Fruit fly (Drosophila melanogaster) whole organism, embryonic: ENCODE data around the gene CG1233.

Experiments
- B-H2 ChIP-seq: fragments of 200-800 bp; sonication (Bioruptor generic); optimal IDR thresholded peaks from 2 replicates; lab custom pipeline; 2018; ENCODE audit warnings: missing biosample characterization, mild to moderate bottlenecking, missing genetic modification characterization
- C15 ChIP-seq: fragments of 200-800 bp; sonication (Bioruptor generic); IDR thresholded peaks from 3 replicates; pipeline ENCODE4 v1.3.6; 2022; ENCODE audit warnings: missing biosample characterization, missing genetic modification characterization
- CG10366 ChIP-seq: fragments of 200-800 bp; sonication (Bioruptor generic); IDR thresholded peaks from 2 replicates; pipeline ENCODE4 v1.3.6; 2022; ENCODE audit warnings: missing biosample characterization, missing genetic modification characterization
- CG11560 ChIP-seq: fragments of 200-800 bp; sonication (Bioruptor generic); IDR thresholded peaks from 3 replicates; pipeline ENCODE4 v1.3.6; 2022; ENCODE audit warnings: missing biosample characterization, missing genetic modification characterization
- CG11696 ChIP-seq: fragments of 200-800 bp; sonication (Bioruptor generic); IDR thresholded peaks from 2 replicates; pipeline ENCODE4 v1.3.6; 2022; ENCODE audit warnings: missing biosample characterization, missing genetic modification characterization
- CG12769 ChIP-seq: fragments of 200-800 bp; sonication (Bioruptor generic); optimal IDR thresholded peaks from 2 replicates; lab custom pipeline; 2019; ENCODE audit warnings: missing biosample characterization, mild to moderate bottlenecking, missing genetic modification characterization, moderate library complexity
- CG14014 ChIP-seq: fragments of 200-800 bp; sonication (Bioruptor generic); IDR thresholded peaks from 2 replicates; pipeline ENCODE4 v1.3.6; 2022; ENCODE audit warnings: missing biosample characterization, missing genetic modification characterization
- CG1529 ChIP-seq: fragments of 200-800 bp; sonication (Bioruptor generic); optimal IDR thresholded peaks from 3 replicates; lab custom pipeline; 2018; ENCODE audit warnings: missing biosample characterization, missing genetic modification characterization
- CG15514 ChIP-seq: fragments of 200-800 bp; sonication (Bioruptor generic); optimal IDR thresholded peaks from 3 replicates; lab custom pipeline; 2017; ENCODE audit warnings: missing biosample characterization, missing genetic modification characterization, mild to moderate bottlenecking, moderate library complexity, missing genetic modification reagents
- CG1647 ChIP-seq: fragments of 200-800 bp; sonication (Bioruptor generic); optimal IDR thresholded peaks from 3 replicates; lab custom pipeline; 2016; ENCODE audit warnings: missing biosample characterization, missing genetic modification characterization
- CG16815 ChIP-seq: fragments of 200-800 bp; sonication (Bioruptor generic); optimal IDR thresholded peaks from 3 replicates; lab custom pipeline; 2017; ENCODE audit warnings: missing biosample characterization, mild to moderate bottlenecking, missing genetic modification characterization
- CG18599 ChIP-seq: fragments of 200-800 bp; sonication (Bioruptor generic); optimal IDR thresholded peaks from 3 replicates; lab custom pipeline; 2017; ENCODE audit warnings: missing biosample characterization, missing genetic modification characterization, mild to moderate bottlenecking, moderate library complexity, missing genetic modification reagents
- CG2889 ChIP-seq: fragments of 200-800 bp; sonication (Bioruptor generic); IDR thresholded peaks from 3 replicates; pipeline ENCODE4 v1.3.6; 2022; ENCODE audit warnings: missing biosample characterization, missing genetic modification characterization
- CG32767 ChIP-seq: fragments of 200-800 bp; sonication (Bioruptor generic); IDR thresholded peaks from 2 replicates; pipeline ENCODE4 v1.3.6; 2022; ENCODE audit warnings: missing biosample characterization, missing genetic modification characterization
- CG3407 ChIP-seq: fragments of 200-800 bp; sonication (Bioruptor generic); optimal IDR thresholded peaks from 2 replicates; lab custom pipeline; 2018; ENCODE audit warnings: missing biosample characterization, mild to moderate bottlenecking, missing genetic modification characterization
- CG34376 ChIP-seq: fragments of 200-800 bp; sonication (Bioruptor generic); optimal IDR thresholded peaks from 2 replicates; lab custom pipeline; 2018; ENCODE audit warnings: missing biosample characterization, mild to moderate bottlenecking, missing genetic modification characterization
- CG7963 ChIP-seq: fragments of 200-800 bp; sonication (Bioruptor generic); IDR thresholded peaks from 3 replicates; pipeline ENCODE4 v1.3.6; 2022; ENCODE audit warnings: missing biosample characterization, missing genetic modification characterization; ENCODE audit not compliant: partially characterized antibody
- CG8281 ChIP-seq: fragments of 200-800 bp; sonication (Bioruptor generic); optimal IDR thresholded peaks from 2 replicates; lab custom pipeline; 2018; ENCODE audit warnings: missing biosample characterization, mild to moderate bottlenecking, missing genetic modification characterization, moderate library complexity
- CG9609 ChIP-seq: fragments of 200-800 bp; sonication (Bioruptor generic); optimal IDR thresholded peaks from 3 replicates; lab custom pipeline; 2016; ENCODE audit warnings: missing biosample characterization, missing genetic modification characterization
- Deaf1 ChIP-seq: fragments of 200-800 bp; optimal IDR thresholded peaks from 3 replicates; lab custom pipeline; 2019; ENCODE audit warnings: missing biosample characterization, mild to moderate bottlenecking, missing genetic modification characterization, moderate library complexity
- Elba2 ChIP-seq: fragments of 200-800 bp; sonication (Bioruptor generic); optimal IDR thresholded peaks from 3 replicates; lab custom pipeline; 2016; ENCODE audit warnings: missing biosample characterization, missing genetic modification characterization
- Fer1 ChIP-seq: fragments of 200-800 bp; sonication (Bioruptor generic); optimal IDR thresholded peaks from 2 replicates; lab custom pipeline; 2017; ENCODE audit warnings: missing biosample characterization, mild to moderate bottlenecking, missing genetic modification characterization
- HLH54F ChIP-seq: fragments of 200-800 bp; sonication (Bioruptor generic); optimal IDR thresholded peaks from 3 replicates; lab custom pipeline; 2016; ENCODE audit warnings: missing biosample characterization, missing genetic modification characterization
- Hr3 ChIP-seq: fragments of 200-800 bp; sonication (Bioruptor generic); optimal IDR thresholded peaks from 3 replicates; lab custom pipeline; 2016; ENCODE audit warnings: missing biosample characterization, missing genetic modification characterization
- Kr ChIP-seq: fragments of 200-800 bp; sonication (Bioruptor generic); optimal IDR thresholded peaks from 2 replicates; lab custom pipeline; 2017; ENCODE audit warnings: missing biosample characterization, mild to moderate bottlenecking, missing genetic modification characterization
- Lhr ChIP-seq: fragments of 200-800 bp; sonication (Bioruptor generic); optimal IDR thresholded peaks from 3 replicates; lab custom pipeline; 2017; ENCODE audit warnings: mild to moderate bottlenecking, missing biosample characterization, missing genetic modification reagents, missing genetic modification characterization
- Lpt ChIP-seq: fragments of >200 bp; optimal IDR thresholded peaks from 2 replicates; lab custom pipeline; 2018; ENCODE audit warnings: missing biosample characterization, missing genetic modification characterization
- MBD-R2 ChIP-seq: fragments of 200-800 bp; sonication (Bioruptor generic); IDR thresholded peaks from 2 replicates; pipeline ENCODE4 v1.3.6; 2022; ENCODE audit warnings: missing biosample characterization, missing genetic modification characterization
- MESR4 ChIP-seq: fragments of 200-800 bp; sonication (Bioruptor generic); optimal IDR thresholded peaks from 2 replicates; lab custom pipeline; 2018; ENCODE audit warnings: missing biosample characterization, mild to moderate bottlenecking, missing genetic modification characterization, moderate library complexity
- Oli ChIP-seq: fragments of 200-800 bp; sonication (Bioruptor generic); optimal IDR thresholded peaks from 2 replicates; lab custom pipeline; 2018; ENCODE audit warnings: missing biosample characterization, mild to moderate bottlenecking, missing genetic modification characterization, moderate library complexity
- Spps ChIP-seq: fragments of 200-800 bp; sonication (Bioruptor generic); optimal IDR thresholded peaks from 2 replicates; lab custom pipeline; 2018; ENCODE audit warnings: missing biosample characterization, mild to moderate bottlenecking, missing genetic modification characterization
- cas ChIP-seq: fragments of 200-800 bp; sonication (Bioruptor generic); IDR thresholded peaks from 2 replicates; pipeline ENCODE4 v1.3.6; 2022; ENCODE audit warnings: missing biosample characterization, missing genetic modification characterization
- dysf ChIP-seq: fragments of 200-800 bp; sonication (Bioruptor generic); IDR thresholded peaks from 3 replicates; pipeline ENCODE4 v1.3.6; 2022; ENCODE audit warnings: missing biosample characterization, missing genetic modification characterization
- ftz-f1 ChIP-seq: fragments of 200-800 bp; sonication (Bioruptor generic); optimal IDR thresholded peaks from 2 replicates; lab custom pipeline; 2016; ENCODE audit warnings: missing biosample characterization, missing genetic modification characterization
- gem ChIP-seq: fragments of 200-800 bp; sonication (Bioruptor generic); optimal IDR thresholded peaks from 2 replicates; lab custom pipeline; 2019; ENCODE audit warnings: missing biosample characterization, mild to moderate bottlenecking, missing genetic modification characterization, moderate library complexity
- gt ChIP-seq: fragments of 200-800 bp; sonication (Bioruptor generic); IDR thresholded peaks from 2 replicates; pipeline ENCODE4 v1.3.6; 2022; ENCODE audit warnings: missing biosample characterization, missing genetic modification characterization
- kay ChIP-seq: fragments of 200-800 bp; sonication (Bioruptor generic); optimal IDR thresholded peaks from 2 replicates; lab custom pipeline; 2016; ENCODE audit warnings: missing biosample characterization, missing genetic modification characterization
- kni ChIP-seq: fragments of 200-800 bp; sonication (Bioruptor generic); optimal IDR thresholded peaks from 3 replicates; lab custom pipeline; 2017; ENCODE audit warnings: mild to moderate bottlenecking, missing biosample characterization, missing genetic modification reagents, missing genetic modification characterization
- mam ChIP-seq: fragments of 200-800 bp; sonication (Bioruptor generic); optimal IDR thresholded peaks from 3 replicates; lab custom pipeline; 2016; ENCODE audit warnings: missing biosample characterization, missing genetic modification characterization
- mirr ChIP-seq: fragments of 200-800 bp; sonication (Bioruptor generic); optimal IDR thresholded peaks from 3 replicates; lab custom pipeline; 2018; ENCODE audit warnings: missing biosample characterization, mild to moderate bottlenecking, missing genetic modification characterization
- nau ChIP-seq: fragments of 200-800 bp; sonication (Bioruptor generic); optimal IDR thresholded peaks from 3 replicates; lab custom pipeline; 2017; ENCODE audit warnings: missing biosample characterization, mild to moderate bottlenecking, missing genetic modification characterization, missing genetic modification reagents
- pita ChIP-seq: fragments of 200-800 bp; sonication (Bioruptor generic); optimal IDR thresholded peaks from 2 replicates; lab custom pipeline; 2017; ENCODE audit warnings: missing biosample characterization, mild to moderate bottlenecking, missing genetic modification characterization
- prd ChIP-seq, 3 experiments: fragments of >200 bp in 2 of 3; fragments of 200-800 bp in 1 of 3; sonication (Bioruptor generic) in 1 of 3; optimal IDR thresholded peaks in 2 of 3; IDR thresholded peaks in 1 of 3; 2 replicates in 2 of 3; 3 replicates in 1 of 3; pipeline versions ENCODE4 v1.3.6 to Lab custom; 2017 to 2022; ENCODE audit warnings: missing biosample characterization in 1 of 3, missing genetic modification characterization in 1 of 3
- salm ChIP-seq: fragments of 200-800 bp; sonication (Bioruptor generic); optimal IDR thresholded peaks from 2 replicates; lab custom pipeline; 2018; ENCODE audit warnings: missing biosample characterization, mild to moderate bottlenecking, missing genetic modification characterization
- sens ChIP-seq: fragments of 200-800 bp; sonication (Bioruptor generic); peaks from one replicate; lab custom pipeline; 2016; ENCODE audit warnings: missing biosample characterization, missing genetic modification characterization
- sqz ChIP-seq: fragments of 200-800 bp; sonication (Bioruptor generic); optimal IDR thresholded peaks from 3 replicates; lab custom pipeline; 2018; ENCODE audit warnings: missing biosample characterization, mild to moderate bottlenecking, missing genetic modification characterization
- tap ChIP-seq: fragments of 200-800 bp; optimal IDR thresholded peaks from 3 replicates; lab custom pipeline; 2019; ENCODE audit warnings: missing biosample characterization, mild to moderate bottlenecking, missing genetic modification characterization, moderate library complexity
- zf30C ChIP-seq: fragments of 200-800 bp; sonication (Bioruptor generic); optimal IDR thresholded peaks from 3 replicates; lab custom pipeline; 2018; ENCODE audit warnings: missing biosample characterization, mild to moderate bottlenecking, missing genetic modification characterization
- zfh1 ChIP-seq: fragments of 200-800 bp; sonication (Bioruptor generic); IDR thresholded peaks from 3 replicates; pipeline ENCODE4 v1.3.6; 2022; ENCODE audit warnings: missing biosample characterization, missing genetic modification characterization

CG1233 gene

dm6 chr3L:319145-320009, 41.9 kb upstream of the CG1233 start, which contains the start of gene fwd (continued):
- TF ChIP-seq mam: peak; percentile 14
- no peak for TF ChIP-seq salm (tag; lab: Kevin White, UChicago)
- TF ChIP-seq Lhr (GFP tag; lab: Kevin White, UChicago): peak; percentile 78
- TF ChIP-seq CG3407 (GFP tag; lab: Kevin White, UChicago): peak; percentile 11
- no peak for TF ChIP-seq CG11560
- TF ChIP-seq pita (GFP tag; lab: Kevin White, UChicago): no peak
- TF ChIP-seq Kr (GFP tag; lab: Kevin White, UChicago): no peak
- TF ChIP-seq prd (optimal IDR thresholded peaks at IDR 0.05; lab: Kevin White, UChicago): no peak
- TF ChIP-seq prd (GFP tag; IDR thresholded peaks at IDR 0.05; lab: Robert Waterston, UW): 0 out of 3 replicates have a peak, but pooled peaks have one; percentile 21
- TF ChIP-seq CG10366 (GFP tag; lab: Robert Waterston, UW): no peak
- TF ChIP-seq CG32767 (GFP tag; lab: Robert Waterston, UW): peak; percentile 87
- TF ChIP-seq CG7963 (GFP tag; lab: Robert Waterston, UW): no peak
- no peak for TF ChIP-seq CG11696
- TF ChIP-seq CG1529: no peak
- TF ChIP-seq Hr3 (GFP tag; lab: Kevin White, UChicago): no peak
- no peak for TF ChIP-seq CG16815 (GFP tag; lab: Kevin White, UChicago)
- TF ChIP-seq MBD-R2: peak; percentile 45
- TF ChIP-seq tap: peak; percentile 46
- TF ChIP-seq sqz: peak; percentile 66
- TF ChIP-seq CG34376 (GFP tag; lab: Kevin White, UChicago): peak; percentile 21
- peak; percentile 43 for TF ChIP-seq Fer1
- peak; percentile 56 for TF ChIP-seq ftz-f1 (GFP tag; lab: Kevin White, UChicago)
- TF ChIP-seq Oli (tag; lab: Kevin White, UChicago): no peak
- no peak for TF ChIP-seq CG14014 (GFP tag; lab: Robert Waterston, UW)
- TF ChIP-seq Lpt (GFP tag; lab: Kevin White, UChicago): no peak
- no peak for TF ChIP-seq gem (tag; lab: Kevin White, UChicago)
- TF ChIP-seq CG2889: no peak
- TF ChIP-seq kni (GFP tag; lab: Kevin White, UChicago): peak; percentile 34
- TF ChIP-seq CG18599 (GFP tag; lab: Kevin White, UChicago): peak; percentile 71
- no peak for TF ChIP-seq dysf (GFP tag; lab: Robert Waterston, UW)
- TF ChIP-seq CG8281 (tag; lab: Kevin White, UChicago): no peak
- peak; percentile 80 for TF ChIP-seq MESR4
- peak; percentile 68 for TF ChIP-seq Deaf1 (tag; lab: Kevin White, UChicago)
- no peak for TF ChIP-seq HLH54F (GFP tag; lab: Kevin White, UChicago)
- TF ChIP-seq CG9609 (GFP tag; lab: Kevin White, UChicago): no peak
- TF ChIP-seq Elba2: no peak
- no peak for TF ChIP-seq C15
- TF ChIP-seq CG15514 (GFP tag; lab: Kevin White, UChicago): peak; percentile 81
- peak; percentile 3 for TF ChIP-seq Spps (tag; lab: Kevin White, UChicago)
- TF ChIP-seq zfh1: 0 out of 3 replicates have a peak, but pooled peaks have one; percentile 12
- TF ChIP-seq cas (GFP tag; lab: Robert Waterston, UW): no peak
- no peak for TF ChIP-seq CG1647 (GFP tag; lab: Kevin White, UChicago)
- TF ChIP-seq gt (GFP tag; lab: Robert Waterston, UW): no peak
- peak; percentile 63 for TF ChIP-seq nau
- TF ChIP-seq zf30C: no peak
- peak; percentile 87 for TF ChIP-seq sens (GFP tag; lab: Kevin White, UChicago)
- TF ChIP-seq kay (GFP tag; lab: Kevin White, UChicago): peak; percentile 63
- peak; percentile 31 for TF ChIP-seq CG12769 (tag; lab: Kevin White, UChicago)
- peak; percentile 39 for TF ChIP-seq B-H2 (GFP tag; lab: Kevin White, UChicago)
- TF ChIP-seq mirr (GFP tag; lab: Kevin White, UChicago): peak; percentile 13
